Fruit fly (Drosophila melanogaster) whole organism, adult: ENCODE data around the gene CG46399.

Source experiments
- cic ChIP-seq: fragments of 200-800 bp; sonication (Bioruptor generic); optimal IDR thresholded peaks from 2 replicates; lab custom pipeline; 2017; ENCODE audit warnings: missing biosample characterization, mild to moderate bottlenecking, missing genetic modification characterization, moderate library complexity
- kay ChIP-seq: fragments of 200-800 bp; sonication (Bioruptor generic); peaks from one replicate; lab custom pipeline; 2016; ENCODE audit warnings: missing biosample characterization, missing genetic modification characterization, borderline replicate concordance

dm6 chrX:14871028-14871427 lies 12.0 kb downstream of the CG46399 start, which contains the start of gene CG9518:
- no peak for TF ChIP-seq kay (GFP tag; lab: Kevin White, UChicago)
- no peak for TF ChIP-seq cic (GFP tag; lab: Kevin White, UChicago)
